Fruit fly (Drosophila melanogaster): Measurements from ENCODE around the gene CG32024.

Gene CG32024

dm6 chr3L:8852907-8853306 lies 45.5 kb downstream of the CG32024 start (continued):
- TF ChIP-seq Neu2 (GFP tag; optimal IDR thresholded peaks at IDR 0.05; ENCODE audit: borderline replicate concordance) (no peak), Spps (tag; optimal IDR thresholded peaks at IDR 0.05) (no peak), NFAT (GFP tag; IDR thresholded peaks at IDR 0.05) (0 out of 2 replicates have a peak, but pooled peaks have one; percentile 17), Poxn (GFP tag; IDR thresholded peaks at IDR 0.05) (no peak), Oli (tag; optimal IDR thresholded peaks at IDR 0.05) (peak; percentile 10), CG32767 (GFP tag; IDR thresholded peaks at IDR 0.05) (no peak), CG1024 (GFP tag; IDR thresholded peaks at IDR 0.05) (no peak), Trl (optimal IDR thresholded peaks at IDR 0.05) (no peak), Trl (GFP tag; optimal IDR thresholded peaks at IDR 0.05) (peak; percentile 12), B-H1 (GFP tag; IDR thresholded peaks at IDR 0.05) (peak; percentile 33; the same call in 2 of the 3 replicates), CG4707 (GFP tag; optimal IDR thresholded peaks at IDR 0.05) (no peak), Gsc (GFP tag; IDR thresholded peaks at IDR 0.05) (no peak), CG1603 (tag; optimal IDR thresholded peaks at IDR 0.05) (peak; percentile 56), kay (GFP tag; optimal IDR thresholded peaks at IDR 0.05) (no peak), gce (GFP tag; IDR thresholded peaks at IDR 0.05) (0 out of 3 replicates have a peak, but pooled peaks have one; percentile 24), abd-A (tag; optimal IDR thresholded peaks at IDR 0.05) (no peak), unc-4 (GFP tag; IDR thresholded peaks at IDR 0.05; ENCODE audit: partially characterized antibody) (no peak), Xrp1 (GFP tag; IDR thresholded peaks at IDR 0.05) (peak; percentile 65), cg (GFP tag; optimal IDR thresholded peaks at IDR 0.05) (no peak), Aef1 (GFP tag; IDR thresholded peaks at IDR 0.05) (peak; percentile 35), D (optimal IDR thresholded peaks at IDR 0.05) (no peak), D (GFP tag; optimal IDR thresholded peaks at IDR 0.05) (no peak), so (GFP tag; IDR thresholded peaks at IDR 0.05) (peak; percentile 60; the same call in 1 of the 3 replicates), CG4282 (GFP tag; optimal IDR thresholded peaks at IDR 0.05) (no peak), CG7839 (tag; optimal IDR thresholded peaks at IDR 0.05) (peak; percentile 44), CG11723 (GFP tag; optimal IDR thresholded peaks at IDR 0.05) (no peak), CG30020 (tag; optimal IDR thresholded peaks at IDR 0.05) (no peak), pnt (GFP tag; optimal IDR thresholded peaks at IDR 0.05) (peak; percentile 60), inv (GFP tag; IDR thresholded peaks at IDR 0.05; ENCODE audit: partially characterized antibody) (no peak), CG1647 (GFP tag; optimal IDR thresholded peaks at IDR 0.05) (no peak), toy (GFP tag; IDR thresholded peaks at IDR 0.05) (no peak), caup (GFP tag; optimal IDR thresholded peaks at IDR 0.05; ENCODE audit: severe bottlenecking) (no peak), CG16779 (GFP tag; IDR thresholded peaks at IDR 0.05) (0 out of 2 replicates have a peak, but pooled peaks have one; percentile 25), CG15011 (GFP tag; optimal IDR thresholded peaks at IDR 0.05) (no peak), CG33557 (GFP tag; optimal IDR thresholded peaks at IDR 0.05) (no peak), CG12769 (tag; optimal IDR thresholded peaks at IDR 0.05) (peak; percentile 50), Awh (GFP tag; IDR thresholded peaks at IDR 0.05) (peak; percentile 17; the same call in 1 of the 2 replicates), CHES-1-like (GFP tag; optimal IDR thresholded peaks at IDR 0.05) (no peak), zfh1 (GFP tag; IDR thresholded peaks at IDR 0.05) (no peak; the same call in 2 of the 3 replicates), tin (GFP tag; optimal IDR thresholded peaks at IDR 0.05) (no peak), CG17802 (tag; optimal IDR thresholded peaks at IDR 0.05) (no peak), CG11085 (GFP tag; IDR thresholded peaks at IDR 0.05) (peak; percentile 62), CG10431 (GFP tag; optimal IDR thresholded peaks at IDR 0.05) (no peak), kni (GFP tag; optimal IDR thresholded peaks at IDR 0.05) (no peak), salm (tag; optimal IDR thresholded peaks at IDR 0.05) (no peak), vvl (GFP tag; IDR thresholded peaks at IDR 0.05) (peak; percentile 41), CG6765 (GFP tag; optimal IDR thresholded peaks at IDR 0.05) (no peak), Hr51 (GFP tag; optimal IDR thresholded peaks at IDR 0.05) (peak in 1 of 2 experiments; percentile 32), CG2199 (GFP tag; IDR thresholded peaks at IDR 0.05) (0 out of 3 replicates have a peak, but pooled peaks have one; percentile 9), CG8388 (GFP tag; optimal IDR thresholded peaks at IDR 0.05) (no peak), CG3163 (GFP tag; optimal IDR thresholded peaks at IDR 0.05) (no peak)

All from whole organism, embryonic.